Fruit fly (Drosophila melanogaster) whole organism: Measurements from ENCODE around the gene Ilp1.

ENCODE experiments used
- CG8478 ChIP-seq: fragments of >200 bp; optimal IDR thresholded peaks from 2 replicates; lab custom pipeline; 2018; ENCODE audit warnings: inconsistent platforms
- Dll ChIP-seq: fragments of >200 bp; optimal IDR thresholded peaks from 2 replicates; lab custom pipeline; 2017
- EcR ChIP-seq, 2 experiments: fragments of >200 bp; optimal IDR thresholded peaks; 2 replicates each; lab custom pipeline; 2017; ENCODE audit warnings: missing biosample characterization in 2 of 2, missing genetic modification characterization in 2 of 2, missing genetic modification reagents in 2 of 2
- pan ChIP-seq: fragments of >200 bp; optimal IDR thresholded peaks from 2 replicates; lab custom pipeline; 2017
- psq ChIP-seq: fragments of >200 bp; optimal IDR thresholded peaks from 2 replicates; lab custom pipeline; 2017
- usp ChIP-seq: fragments of >200 bp; optimal IDR thresholded peaks from 2 replicates; lab custom pipeline; 2017; ENCODE audit warnings: missing biosample characterization, missing genetic modification characterization, mixed read lengths

DNA sequence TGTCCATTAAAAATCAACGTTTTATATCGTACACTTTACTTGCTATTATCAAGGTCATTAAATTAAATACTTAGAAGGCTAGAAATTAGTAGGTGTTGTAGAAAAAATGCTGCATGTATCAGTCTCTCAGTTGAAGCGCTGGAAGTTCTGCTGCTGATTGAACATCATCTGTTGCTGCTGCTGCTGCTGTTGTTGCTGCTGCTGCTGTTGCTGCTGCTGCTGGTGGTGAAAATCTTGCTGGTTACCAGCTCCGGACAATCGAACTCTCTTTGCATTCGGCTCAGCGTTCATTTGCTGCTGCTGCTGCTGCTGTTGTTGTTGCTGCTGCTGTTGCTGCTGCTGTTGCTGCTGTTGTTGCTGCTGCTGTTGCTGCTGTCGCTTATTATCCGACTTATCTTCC is 38.8 kb downstream of the Ilp1 start:
- TF ChIP-seq pan (lab: Kevin White, UChicago) (no peak), usp (no peak), psq (lab: Kevin White, UChicago) (no peak), CG8478 (no peak), Dll (lab: Kevin White, UChicago) (no peak), EcR (GFP tag; optimal IDR thresholded peaks at IDR 0.05; lab: Kevin White, UChicago) (no peak)
